Worm (Caenorhabditis elegans) whole organism, L3 larva: Measurements from ENCODE around the gene osm-10.

Experiments used
- ZK546.5 ChIP-seq: sonication (generic microtip); optimal IDR thresholded peaks from 2 replicates; lab custom pipeline; 2017; ENCODE audit warnings: missing biosample characterization, missing genetic modification characterization
- ceh-82 ChIP-seq: fragments of 150-350 bp; optimal IDR thresholded peaks from 2 replicates; lab custom pipeline; 2014; ENCODE audit warnings: missing biosample characterization, missing genetic modification characterization
- ceh-9 ChIP-seq: sonication (generic microtip); optimal IDR thresholded peaks from 2 replicates; lab custom pipeline; 2018; ENCODE audit warnings: missing biosample characterization, missing genetic modification characterization
- daf-12 ChIP-seq: fragments of 150-350 bp; optimal IDR thresholded peaks from 2 replicates; lab custom pipeline; 2014; ENCODE audit warnings: missing biosample characterization, missing genetic modification reagents, missing genetic modification characterization
- egl-5 ChIP-seq: fragments of 150-350 bp; optimal IDR thresholded peaks from 2 replicates; lab custom pipeline; 2017; ENCODE audit warnings: missing biosample characterization, missing genetic modification reagents, missing genetic modification characterization, inconsistent platforms
- elt-1 ChIP-seq: fragments of 150-350 bp; optimal IDR thresholded peaks from 2 replicates; lab custom pipeline; 2014; ENCODE audit warnings: missing biosample characterization, missing genetic modification characterization
- elt-2 ChIP-seq: sonication (generic microtip); optimal IDR thresholded peaks from 2 replicates; lab custom pipeline; 2016; ENCODE audit warnings: missing genetic modification reagents, mild to moderate bottlenecking, missing genetic modification characterization, missing compliant biosample characterization
- elt-3 ChIP-seq, 3 experiments: fragments of 150-350 bp in 1 of 3; sonication (generic microtip) in 2 of 3; optimal IDR thresholded peaks; 2 replicates in 2 of 3; 4 replicates in 1 of 3; lab custom pipeline; 2014 to 2017; ENCODE audit warnings: missing biosample characterization in 3 of 3, missing genetic modification characterization in 3 of 3
- eor-1 ChIP-seq, 2 experiments: fragments of 150-350 bp; optimal IDR thresholded peaks; 2 replicates each; lab custom pipeline; 2014 to 2018; ENCODE audit warnings: missing biosample characterization in 2 of 2, missing genetic modification characterization in 2 of 2
- fkh-2 ChIP-seq: fragments of 150-350 bp; optimal IDR thresholded peaks from 2 replicates; lab custom pipeline; 2014; ENCODE audit warnings: missing biosample characterization, missing genetic modification reagents, missing genetic modification characterization
- fos-1 ChIP-seq: fragments of 150-350 bp; optimal IDR thresholded peaks from 2 replicates; lab custom pipeline; 2014; ENCODE audit warnings: missing biosample characterization, missing genetic modification characterization
- hmg-11 ChIP-seq: sonication (generic microtip); optimal IDR thresholded peaks from 2 replicates; lab custom pipeline; 2016; ENCODE audit warnings: missing genetic modification characterization, missing compliant biosample characterization
- lin-15B ChIP-seq: fragments of 150-350 bp; optimal IDR thresholded peaks from 2 replicates; lab custom pipeline; 2014; ENCODE audit warnings: missing biosample characterization, missing genetic modification characterization
- lin-39 ChIP-seq: fragments of 150-350 bp; optimal IDR thresholded peaks from 2 replicates; lab custom pipeline; 2018; ENCODE audit warnings: missing biosample characterization, missing genetic modification reagents, missing genetic modification characterization
- lsy-12 ChIP-seq: sonication (generic microtip); optimal IDR thresholded peaks from 2 replicates; lab custom pipeline; 2016; ENCODE audit warnings: mild to moderate bottlenecking, missing genetic modification characterization, missing compliant biosample characterization
- mdl-1 ChIP-seq: fragments of 150-350 bp; optimal IDR thresholded peaks from 2 replicates; lab custom pipeline; 2014; ENCODE audit warnings: missing biosample characterization, missing genetic modification characterization
- nfya-1 ChIP-seq: sonication (generic microtip); optimal IDR thresholded peaks from 2 replicates; lab custom pipeline; 2017; ENCODE audit warnings: missing genetic modification characterization, mild to moderate bottlenecking, missing compliant biosample characterization, antibody characterized with exemption, moderate library complexity; ENCODE audit not compliant: insufficient read depth
- nhr-11 ChIP-seq: fragments of 150-350 bp; optimal IDR thresholded peaks from 2 replicates; lab custom pipeline; 2014; ENCODE audit warnings: missing biosample characterization, missing genetic modification characterization
- nhr-23 ChIP-seq: fragments of 150-350 bp; optimal IDR thresholded peaks from 2 replicates; lab custom pipeline; 2014; ENCODE audit warnings: missing biosample characterization, missing genetic modification reagents, missing genetic modification characterization
- nhr-76 ChIP-seq: fragments of 150-350 bp; sonication (generic microtip); optimal IDR thresholded peaks from 5 replicates; lab custom pipeline; 2014; ENCODE audit warnings: missing biosample characterization, missing genetic modification characterization
- nhr-77 ChIP-seq: fragments of 150-350 bp; optimal IDR thresholded peaks from 2 replicates; lab custom pipeline; 2014; ENCODE audit warnings: missing biosample characterization, missing genetic modification characterization
- pha-4 ChIP-seq: fragments of 150-350 bp; optimal IDR thresholded peaks from 2 replicates; lab custom pipeline; 2014; ENCODE audit warnings: missing biosample characterization, missing genetic modification reagents, missing genetic modification characterization
- pqm-1 ChIP-seq: fragments of 150-350 bp; optimal IDR thresholded peaks from 2 replicates; lab custom pipeline; 2017; ENCODE audit warnings: missing biosample characterization, missing genetic modification characterization, inconsistent platforms
- skn-1 ChIP-seq: fragments of 150-350 bp; optimal IDR thresholded peaks from 2 replicates; lab custom pipeline; 2014; ENCODE audit warnings: missing biosample characterization, missing genetic modification characterization
- tbx-2 ChIP-seq: sonication (generic microtip); optimal IDR thresholded peaks from 2 replicates; lab custom pipeline; 2016; ENCODE audit warnings: mild to moderate bottlenecking, missing genetic modification characterization, missing compliant biosample characterization
- unc-39 ChIP-seq: sonication (generic microtip); optimal IDR thresholded peaks from 4 replicates; lab custom pipeline; 2017; ENCODE audit warnings: missing biosample characterization, missing genetic modification characterization
- unc-62 ChIP-seq: fragments of 150-350 bp; sonication (generic microtip); optimal IDR thresholded peaks from 4 replicates; lab custom pipeline; 2014; ENCODE audit warnings: missing biosample characterization, missing genetic modification reagents, missing genetic modification characterization
- zag-1 ChIP-seq: fragments of 150-350 bp; optimal IDR thresholded peaks from 2 replicates; lab custom pipeline; 2014; ENCODE audit warnings: missing biosample characterization, missing genetic modification characterization
- ztf-4 ChIP-seq: fragments of 150-350 bp; optimal IDR thresholded peaks from 2 replicates; lab custom pipeline; 2014; ENCODE audit warnings: missing biosample characterization, missing genetic modification characterization

The osm-10 gene

ce11 chrIII:7207903-7208497, 35.1 kb upstream of the osm-10 start, which contains the start of gene rpl-6 (continued):
- TF ChIP-seq mdl-1 (no peak), lin-15B (tag; lab: Kevin White, UChicago) (peak; percentile 93), nfya-1 (tag; lab: Kevin White, UChicago) (peak; percentile 98), nhr-23 (peak; percentile 98), nhr-77 (tag; lab: Kevin White, UChicago) (no peak)
- TF ChIP-seq, all 47 proteins: peak for 27

- TF ChIP-seq lin-15B (tag; lab: Kevin White, UChicago) = no peak
- peak; percentile 10 for TF ChIP-seq fos-1 (tag; lab: Kevin White, UChicago)
These were observed 33.4 kb upstream of the osm-10 start, which contains the start of gene R151.2 for ce11 chrIII:7209721-7210120. Gene R151.2, plus strand, starts transcription at chrIII:7209967.

DNA sequence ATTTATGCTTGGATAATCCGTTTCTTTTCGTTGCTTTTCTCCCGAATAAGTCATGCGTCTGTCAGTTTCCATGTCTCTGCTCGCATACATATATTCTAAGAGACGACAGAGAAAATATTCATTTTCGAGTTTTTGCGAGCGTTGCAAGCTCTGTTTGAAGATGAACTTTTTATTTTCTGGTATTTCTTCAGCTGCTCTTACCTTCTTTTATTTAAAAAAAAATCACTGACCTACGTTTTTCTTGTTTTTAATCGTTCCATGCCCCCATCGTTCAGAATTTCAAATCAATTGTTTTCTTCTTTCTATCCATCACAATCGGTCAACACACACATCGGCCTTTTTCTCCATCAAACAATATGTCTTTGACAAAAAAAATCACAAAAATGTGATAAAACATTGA, 32.6 kb upstream of the osm-10 start:
- TF ChIP-seq zag-1 (tag; lab: Kevin White, UChicago) (no peak), egl-5 (tag; lab: Kevin White, UChicago) (no peak), pha-4 (no peak), nhr-23 (no peak), elt-1 (tag; lab: Kevin White, UChicago) (no peak), daf-12 (no peak), hmg-11 (tag; lab: Kevin White, UChicago) (no peak), unc-39 (tag; lab: Kevin White, UChicago) (no peak)
- TF ChIP-seq, all 47 proteins: peak for 0

- TF ChIP-seq elt-2 = peak; percentile 61
- no peak for TF ChIP-seq nhr-77 (tag; lab: Kevin White, UChicago)
- TF ChIP-seq pqm-1 (tag; lab: Kevin White, UChicago) = peak; percentile 81
These were observed 31.1 kb upstream of the osm-10 start for ce11 chrIII:7212028-7212427.

ce11 chrIII:7215532-7215931, 27.5 kb upstream of the osm-10 start:
- no peak for TF ChIP-seq ztf-4
- no peak for TF ChIP-seq eor-1 (tag; optimal IDR thresholded peaks at IDR 0.05; lab: Kevin White, UChicago)
- peak; percentile 16 for TF ChIP-seq lin-39

- TF ChIP-seq eor-1 (tag; optimal IDR thresholded peaks at IDR 0.05; lab: Kevin White, UChicago) = no peak
- TF ChIP-seq lin-15B (tag; lab: Kevin White, UChicago) = no peak
These were observed 26.9 kb upstream of the osm-10 start, which contains the start of gene R151.1 for ce11 chrIII:7216226-7216625. Gene R151.1, plus strand, starts transcription at chrIII:7216526.

DNA sequence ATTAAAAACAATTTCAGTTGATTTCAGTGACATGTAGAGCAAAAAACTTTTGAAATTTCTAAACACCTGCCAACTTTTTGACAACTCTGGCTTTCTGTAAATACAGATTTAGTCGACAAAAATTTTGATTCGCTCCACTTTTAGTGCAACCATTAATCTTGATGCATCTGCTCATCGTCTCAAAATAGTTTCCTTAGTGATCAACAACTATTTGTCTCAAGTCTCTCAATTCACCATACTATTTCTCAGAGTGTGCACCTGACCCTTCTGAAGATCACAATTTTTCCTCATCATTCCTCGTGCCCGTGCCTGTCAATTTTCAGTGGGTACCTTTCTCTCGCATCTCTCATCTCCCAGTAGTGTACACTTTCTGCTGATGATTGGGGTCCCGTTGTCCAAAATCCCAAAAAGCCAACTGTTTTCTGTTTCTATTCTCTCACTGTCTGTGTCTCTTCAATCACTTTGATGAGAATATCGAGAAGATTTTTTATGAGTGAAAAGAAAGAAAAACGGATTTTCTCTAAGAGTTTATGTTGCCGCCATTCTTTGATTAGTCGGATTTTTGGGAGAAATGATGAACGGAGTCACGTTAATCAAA, 26.1 kb upstream of the osm-10 start:
- no peak for TF ChIP-seq ceh-9
- TF ChIP-seq fkh-2 = peak; percentile 33
- TF ChIP-seq ceh-82 (tag; lab: Kevin White, UChicago) = no peak
- TF ChIP-seq skn-1 (tag; lab: Kevin White, UChicago) = no peak
- peak; percentile 3 for TF ChIP-seq egl-5 (tag; lab: Kevin White, UChicago)
- TF ChIP-seq nhr-11 (tag; lab: Kevin White, UChicago) = peak; percentile 12
- peak; percentile 48 for TF ChIP-seq unc-62
- TF ChIP-seq lin-15B (tag; lab: Kevin White, UChicago) = peak; percentile 38
- peak; percentile 34 for TF ChIP-seq nfya-1 (tag; lab: Kevin White, UChicago)

DNA sequence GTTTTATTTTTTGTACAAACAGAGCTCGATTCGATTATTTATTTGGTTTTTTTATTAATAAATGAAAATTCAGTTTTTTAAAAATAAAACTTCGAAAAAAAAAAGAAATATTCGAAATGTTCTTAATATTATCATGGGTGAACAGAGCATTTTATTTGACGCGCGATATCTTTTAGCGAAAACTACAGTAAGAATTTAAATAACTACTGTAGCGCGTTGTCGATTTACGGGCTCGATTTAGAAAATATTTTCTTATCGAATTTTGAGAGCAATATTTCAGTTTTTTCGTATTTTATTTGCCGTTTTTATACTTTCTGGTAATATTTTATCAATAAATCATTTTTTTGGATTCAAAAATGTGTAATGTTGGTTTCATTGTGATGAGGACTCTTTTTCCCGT, 22.0 kb upstream of the osm-10 start:
- TF ChIP-seq nhr-76 (tag; lab: Kevin White, UChicago) (no peak), ZK546.5 (tag; lab: Kevin White, UChicago) (no peak), elt-3 (tag; optimal IDR thresholded peaks at IDR 0.05; lab: Kevin White, UChicago) (no peak), tbx-2 (no peak), pha-4 (no peak), egl-5 (tag; lab: Kevin White, UChicago) (no peak), fos-1 (tag; lab: Kevin White, UChicago) (no peak), lin-39 (no peak), pqm-1 (tag; lab: Kevin White, UChicago) (no peak), eor-1 (tag; optimal IDR thresholded peaks at IDR 0.05; lab: Kevin White, UChicago) (no peak), mdl-1 (no peak), lsy-12 (tag; lab: Kevin White, UChicago) (no peak)
